Worm (Caenorhabditis elegans) whole organism, L1 larva: ENCODE data around the gene rsp-4.

Source experiments
- C04F5.9 ChIP-seq: sonication (generic microtip); optimal IDR thresholded peaks from 2 replicates; lab custom pipeline; 2016; ENCODE audit warnings: missing genetic modification characterization, missing compliant biosample characterization
- C34B4.2 ChIP-seq: sonication (generic microtip); optimal IDR thresholded peaks from 2 replicates; lab custom pipeline; 2017; ENCODE audit warnings: mild to moderate bottlenecking, missing genetic modification characterization, missing compliant biosample characterization
- Y116A8C.19 ChIP-seq: sonication (generic microtip); optimal IDR thresholded peaks from 2 replicates; lab custom pipeline; 2016; ENCODE audit warnings: missing compliant biosample characterization, missing genetic modification characterization, borderline replicate concordance
- ama-1 ChIP-seq: fragments of 150-350 bp; optimal IDR thresholded peaks from 2 replicates; lab custom pipeline; 2014
- blmp-1 ChIP-seq: fragments of 150-350 bp; optimal IDR thresholded peaks from 2 replicates; lab custom pipeline; 2014; ENCODE audit warnings: missing biosample characterization, missing genetic modification characterization
- ceh-90 ChIP-seq: sonication (generic microtip); optimal IDR thresholded peaks from 2 replicates; lab custom pipeline; 2016; ENCODE audit warnings: missing genetic modification characterization, missing compliant biosample characterization
- dsc-1 ChIP-seq: sonication (generic microtip); optimal IDR thresholded peaks from 2 replicates; lab custom pipeline; 2016; ENCODE audit warnings: mild to moderate bottlenecking, missing genetic modification characterization, missing compliant biosample characterization
- efl-1 ChIP-seq, 4 experiments: fragments of 150-350 bp; optimal IDR thresholded peaks in 3 of 4; peaks in 1 of 4; 1 replicate in 1 of 4; 2 replicates in 3 of 4; lab custom pipeline; 2014; ENCODE audit warnings: missing biosample characterization in 2 of 4, missing genetic modification characterization in 2 of 4, missing genetic modification reagents in 2 of 4
- efl-3 ChIP-seq: fragments of 200-800 bp; sonication (Bioruptor generic); optimal IDR thresholded peaks from 2 replicates; lab custom pipeline; 2018; ENCODE audit warnings: mild to moderate bottlenecking, missing genetic modification characterization, missing compliant biosample characterization
- egl-13 ChIP-seq: sonication (generic microtip); optimal IDR thresholded peaks from 2 replicates; lab custom pipeline; 2016; ENCODE audit warnings: missing genotype, missing genetic modification reagents, missing genetic modification characterization, missing compliant biosample characterization
- elt-2 ChIP-seq: sonication (generic microtip); optimal IDR thresholded peaks from 2 replicates; lab custom pipeline; 2016; ENCODE audit warnings: missing genetic modification characterization, mild to moderate bottlenecking, inconsistent platforms, missing compliant biosample characterization, missing genetic modification reagents
- elt-3 ChIP-seq, 6 experiments: fragments of 150-350 bp in 1 of 6; sonication (generic microtip); optimal IDR thresholded peaks; 2 replicates each; lab custom pipeline; 2017 to 2018; ENCODE audit warnings: missing biosample characterization in 6 of 6, missing genetic modification characterization in 6 of 6, inconsistent platforms in 1 of 6
- fkh-10 ChIP-seq: sonication (generic microtip); optimal IDR thresholded peaks from 2 replicates; lab custom pipeline; 2017; ENCODE audit warnings: missing biosample characterization, missing genetic modification reagents, missing genetic modification characterization
- fkh-4 ChIP-seq: sonication (generic microtip); optimal IDR thresholded peaks from 2 replicates; lab custom pipeline; 2016; ENCODE audit warnings: missing compliant biosample characterization, missing genetic modification characterization, borderline replicate concordance
- fos-1 ChIP-seq: fragments of 150-350 bp; optimal IDR thresholded peaks from 2 replicates; lab custom pipeline; 2014; ENCODE audit warnings: missing biosample characterization, missing genetic modification characterization
- grh-1 ChIP-seq: fragments of 200-800 bp; sonication (Bioruptor generic); IDR thresholded peaks from 2 replicates; pipeline ENCODE4 v1.3.6; 2022; ENCODE audit warnings: missing genetic modification reagents, missing genetic modification characterization, missing compliant biosample characterization
- hpl-2 ChIP-seq: fragments of 150-350 bp; optimal IDR thresholded peaks from 2 replicates; lab custom pipeline; 2014; ENCODE audit warnings: missing biosample characterization, missing genetic modification reagents, missing genetic modification characterization
- irx-1 ChIP-seq: sonication (generic microtip); optimal IDR thresholded peaks from 2 replicates; lab custom pipeline; 2016; ENCODE audit warnings: missing genetic modification characterization, missing compliant biosample characterization
- jun-1 ChIP-seq: fragments of 150-350 bp; optimal IDR thresholded peaks from 2 replicates; lab custom pipeline; 2014; ENCODE audit warnings: missing biosample characterization, missing genetic modification reagents, missing genetic modification characterization
- lin-13 ChIP-seq: fragments of 150-350 bp; optimal IDR thresholded peaks from 2 replicates; lab custom pipeline; 2014; ENCODE audit warnings: missing biosample characterization, missing genetic modification reagents, missing genetic modification characterization
- lin-14 ChIP-seq: fragments of 200-800 bp; sonication (Bioruptor generic); optimal IDR thresholded peaks from 2 replicates; lab custom pipeline; 2018; ENCODE audit warnings: mild to moderate bottlenecking, missing genetic modification characterization, moderate library complexity, missing compliant biosample characterization
- lin-15B ChIP-seq: fragments of 150-350 bp; sonication (generic microtip); optimal IDR thresholded peaks from 3 replicates; lab custom pipeline; 2014; ENCODE audit warnings: missing biosample characterization, missing genetic modification characterization
- lsy-2 ChIP-seq, 2 experiments: fragments of 150-350 bp; optimal IDR thresholded peaks; 2 replicates each; lab custom pipeline; 2014; ENCODE audit warnings: missing biosample characterization in 2 of 2, missing genetic modification characterization in 2 of 2
- mef-2 ChIP-seq: fragments of 150-350 bp; optimal IDR thresholded peaks from 2 replicates; lab custom pipeline; 2014; ENCODE audit warnings: missing biosample characterization, missing genetic modification characterization
- mep-1 ChIP-seq: fragments of 150-350 bp; optimal IDR thresholded peaks from 2 replicates; lab custom pipeline; 2014; ENCODE audit warnings: missing biosample characterization, missing genetic modification characterization
- nhr-19 ChIP-seq: fragments of 200-800 bp; sonication (Bioruptor generic); conservative IDR thresholded peaks from 2 replicates; pipeline ENCODE4 v1.3.6; 2022; ENCODE audit warnings: missing genetic modification characterization, missing compliant biosample characterization
- nhr-237 ChIP-seq: fragments of 150-350 bp; optimal IDR thresholded peaks from 2 replicates; lab custom pipeline; 2014; ENCODE audit warnings: missing biosample characterization, missing genetic modification characterization
- nhr-28 ChIP-seq: fragments of 150-350 bp; optimal IDR thresholded peaks from 2 replicates; lab custom pipeline; 2014; ENCODE audit warnings: missing biosample characterization, missing genetic modification characterization
- nhr-77 ChIP-seq: fragments of 150-350 bp; optimal IDR thresholded peaks from 2 replicates; lab custom pipeline; 2014; ENCODE audit warnings: missing biosample characterization, missing genetic modification characterization
- nhr-84 ChIP-seq: sonication (generic microtip); optimal IDR thresholded peaks from 2 replicates; lab custom pipeline; 2017; ENCODE audit warnings: missing biosample characterization, missing genetic modification characterization
- nhr-85 ChIP-seq: sonication (generic microtip); peaks from one replicate; lab custom pipeline; 2016; ENCODE audit warnings: missing genetic modification characterization, inconsistent platforms, missing compliant biosample characterization
- nhr-90 ChIP-seq: sonication (generic microtip); optimal IDR thresholded peaks from 2 replicates; lab custom pipeline; 2016; ENCODE audit warnings: mild to moderate bottlenecking, missing genetic modification characterization, missing compliant biosample characterization; ENCODE audit not compliant: poor library complexity
- pag-3 ChIP-seq: sonication (generic microtip); optimal IDR thresholded peaks from 2 replicates; lab custom pipeline; 2017; ENCODE audit warnings: missing genetic modification characterization, mild to moderate bottlenecking, missing compliant biosample characterization, antibody characterized with exemption, borderline replicate concordance; ENCODE audit not compliant: insufficient read depth
- pax-3 ChIP-seq: fragments of 200-800 bp; sonication (Bioruptor generic); optimal IDR thresholded peaks from 2 replicates; lab custom pipeline; 2018; ENCODE audit warnings: mild to moderate bottlenecking, missing genetic modification characterization, moderate library complexity, missing compliant biosample characterization
- rnt-1 ChIP-seq: sonication (generic microtip); optimal IDR thresholded peaks from 2 replicates; lab custom pipeline; 2016; ENCODE audit warnings: mild to moderate bottlenecking, missing genetic modification characterization, moderate library complexity, missing compliant biosample characterization
- snu-23 ChIP-seq: sonication (generic microtip); optimal IDR thresholded peaks from 2 replicates; lab custom pipeline; 2016; ENCODE audit warnings: missing genetic modification characterization, missing compliant biosample characterization
- tbx-2 ChIP-seq: sonication (generic microtip); optimal IDR thresholded peaks from 2 replicates; lab custom pipeline; 2016; ENCODE audit warnings: missing genetic modification characterization, missing compliant biosample characterization
- unc-62 ChIP-seq: fragments of 150-350 bp; optimal IDR thresholded peaks from 2 replicates; lab custom pipeline; 2014; ENCODE audit warnings: missing biosample characterization, missing genetic modification reagents, missing genetic modification characterization
- unc-98 ChIP-seq: fragments of 200-800 bp; sonication (Bioruptor generic); IDR thresholded peaks from 2 replicates; pipeline ENCODE4 v1.3.6; 2022; ENCODE audit warnings: missing genetic modification characterization, missing compliant biosample characterization
- xbp-1 ChIP-seq: sonication (generic microtip); optimal IDR thresholded peaks from 2 replicates; lab custom pipeline; 2016; ENCODE audit warnings: missing genetic modification characterization, missing compliant biosample characterization
- zag-1 ChIP-seq: fragments of 150-350 bp; optimal IDR thresholded peaks from 2 replicates; lab custom pipeline; 2014; ENCODE audit warnings: missing biosample characterization, missing genetic modification characterization
- ztf-4 ChIP-seq: fragments of 150-350 bp; optimal IDR thresholded peaks from 2 replicates; lab custom pipeline; 2014; ENCODE audit warnings: missing biosample characterization, missing genetic modification characterization

rsp-4 gene

ce11 chrII:5389831-5390323 is 1.2 kb upstream of the rsp-4 start, which contains the start of gene ndx-6 (continued):
- no peak for TF ChIP-seq nhr-237
- no peak for TF ChIP-seq efl-3 (GFP tag; lab: Kevin White, UChicago)
- peak; percentile 90 to 92 for TF ChIP-seq lsy-2 (tag; optimal IDR thresholded peaks at IDR 0.05; lab: Kevin White, UChicago)
- peak in 2 of 6 experiments; percentile 73 to 87 for TF ChIP-seq elt-3 (tag; optimal IDR thresholded peaks at IDR 0.05; lab: Kevin White, UChicago)
- no peak for TF ChIP-seq nhr-84 (tag; lab: Kevin White, UChicago)
- peak; percentile 88 for TF ChIP-seq dsc-1
- peak; percentile 64 for TF ChIP-seq egl-13 (tag; lab: Kevin White, UChicago)
- TF ChIP-seq efl-1 (optimal IDR thresholded peaks at IDR 0.05; lab: Kevin White, UChicago): peak; percentile 92 to 99
- peak; percentile 98 to 100 for TF ChIP-seq efl-1 (GFP tag; optimal IDR thresholded peaks at IDR 0.05 in 1 of 2; lab: Kevin White, UChicago)
- peak; percentile 83 for TF ChIP-seq tbx-2
- TF ChIP-seq nhr-85 (tag; lab: Kevin White, UChicago): peak; percentile 93
- TF ChIP-seq irx-1 (tag; lab: Kevin White, UChicago): peak; percentile 47
- TF ChIP-seq C34B4.2 (tag; lab: Kevin White, UChicago): no peak
- peak; percentile 60 for TF ChIP-seq grh-1 (GFP tag; lab: Robert Waterston, UW)
- TF ChIP-seq mef-2 (tag; lab: Kevin White, UChicago): no peak
- peak; percentile 26 for TF ChIP-seq ceh-90 (tag; lab: Kevin White, UChicago)
- peak; percentile 33 for TF ChIP-seq C04F5.9 (tag; lab: Kevin White, UChicago)
- no peak for TF ChIP-seq fkh-4 (tag; lab: Kevin White, UChicago)
- peak; percentile 77 for TF ChIP-seq lin-13 (GFP tag; lab: Kevin White, UChicago)
- peak; percentile 76 for TF ChIP-seq ztf-4
- peak; percentile 88 for TF ChIP-seq lin-14 (GFP tag; lab: Kevin White, UChicago)
- no peak for TF ChIP-seq pag-3 (tag; lab: Kevin White, UChicago)
- TF ChIP-seq nhr-77 (tag; lab: Kevin White, UChicago): peak; percentile 52
- TF ChIP-seq Y116A8C.19 (tag; lab: Kevin White, UChicago): no peak
- peak; percentile 88 for TF ChIP-seq nhr-90
- TF ChIP-seq jun-1 (tag; lab: Kevin White, UChicago): peak; percentile 80
- TF ChIP-seq zag-1: no peak
- peak; percentile 86 for TF ChIP-seq elt-2
- TF ChIP-seq fkh-10 (GFP tag; lab: Kevin White, UChicago): peak; percentile 46
- TF ChIP-seq unc-98 (GFP tag; lab: Robert Waterston, UW): no peak
- TF ChIP-seq nhr-28 (tag; lab: Kevin White, UChicago): no peak
- peak; percentile 75 for TF ChIP-seq ama-1 (lab: Kevin White, UChicago)

- no peak for TF ChIP-seq unc-62
- no peak for TF ChIP-seq lin-13 (GFP tag; lab: Kevin White, UChicago)
- TF ChIP-seq efl-1 (optimal IDR thresholded peaks at IDR 0.05; lab: Kevin White, UChicago): no peak
- TF ChIP-seq efl-1 (GFP tag; optimal IDR thresholded peaks at IDR 0.05 in 1 of 2; lab: Kevin White, UChicago): peak in 1 of 2 experiments; percentile 3
These were observed 1.4 kb downstream of the rsp-4 start, which contains the start of gene ccpp-6 for ce11 chrII:5387217-5387616. Gene ccpp-6, minus strand, starts transcription at chrII:5387317.

- TF ChIP-seq efl-1 (optimal IDR thresholded peaks at IDR 0.05; lab: Kevin White, UChicago): no peak
- peak in 1 of 2 experiments; percentile 61 for TF ChIP-seq efl-1 (GFP tag; optimal IDR thresholded peaks at IDR 0.05 in 1 of 2; lab: Kevin White, UChicago)
- TF ChIP-seq jun-1 (tag; lab: Kevin White, UChicago): no peak
These were observed 4.4 kb downstream of the rsp-4 start for ce11 chrII:5384282-5384681.

- TF ChIP-seq tbx-2 (peak; percentile 32), lsy-2 (tag; optimal IDR thresholded peaks at IDR 0.05; lab: Kevin White, UChicago) (peak; percentile 56 to 58), pax-3 (tag; lab: Kevin White, UChicago) (no peak), rnt-1 (tag; lab: Kevin White, UChicago) (peak; percentile 16), ztf-4 (peak; percentile 78), grh-1 (GFP tag; lab: Robert Waterston, UW) (peak; percentile 44), snu-23 (GFP tag; lab: Kevin White, UChicago) (peak; percentile 80), nhr-77 (tag; lab: Kevin White, UChicago) (peak; percentile 79), lin-15B (tag; lab: Kevin White, UChicago) (peak; percentile 17), dsc-1 (no peak), lin-14 (GFP tag; lab: Kevin White, UChicago) (peak; percentile 83), fkh-4 (tag; lab: Kevin White, UChicago) (no peak), efl-1 (optimal IDR thresholded peaks at IDR 0.05; lab: Kevin White, UChicago) (peak; percentile 53 to 54), efl-1 (GFP tag; optimal IDR thresholded peaks at IDR 0.05 in 1 of 2; lab: Kevin White, UChicago) (peak; percentile 21 to 95), lin-13 (GFP tag; lab: Kevin White, UChicago) (peak; percentile 40), elt-2 (peak; percentile 68), nhr-90 (peak; percentile 77), mep-1 (tag; lab: Kevin White, UChicago) (peak; percentile 70), nhr-85 (tag; lab: Kevin White, UChicago) (peak; percentile 81), blmp-1 (tag; lab: Kevin White, UChicago) (peak; percentile 84), fos-1 (tag; lab: Kevin White, UChicago) (peak; percentile 10), egl-13 (tag; lab: Kevin White, UChicago) (no peak), xbp-1 (tag; lab: Kevin White, UChicago) (peak; percentile 30), hpl-2 (GFP tag; lab: Kevin White, UChicago) (peak; percentile 67), nhr-19 (GFP tag; lab: Robert Waterston, UW) (peak; percentile 56), elt-3 (tag; optimal IDR thresholded peaks at IDR 0.05; lab: Kevin White, UChicago) (peak in 3 of 6 experiments; percentile 6 to 74 (median 66))
These were observed 9.0 kb downstream of the rsp-4 start, which contains the start of gene pkc-3 for ce11 chrII:5379614-5380077. Gene pkc-3, plus strand, starts transcription at chrII:5380027.
